Worm (Caenorhabditis elegans) whole organism, L3 larva: ENCODE results near the gene F45F2.9.
"Not testable (repeated sequence)": the region's sequence is repeated elsewhere in the genome, so short reads cannot be mapped to it uniquely, and the experiment has no call there.

ENCODE experiments used
- R02D3.7 ChIP-seq: fragments of 150-350 bp; optimal IDR thresholded peaks from 2 replicates; lab custom pipeline; 2014; ENCODE audit warnings: missing biosample characterization, missing genetic modification characterization
- ZK546.5 ChIP-seq: sonication (generic microtip); optimal IDR thresholded peaks from 2 replicates; lab custom pipeline; 2017; ENCODE audit warnings: missing biosample characterization, missing genetic modification characterization
- ama-1 ChIP-seq: fragments of 150-350 bp; optimal IDR thresholded peaks from 2 replicates; lab custom pipeline; 2018
- ceh-16 ChIP-seq: sonication (generic microtip); optimal IDR thresholded peaks from 2 replicates; lab custom pipeline; 2017; ENCODE audit warnings: missing biosample characterization, missing genetic modification characterization
- ceh-82 ChIP-seq: fragments of 150-350 bp; optimal IDR thresholded peaks from 2 replicates; lab custom pipeline; 2014; ENCODE audit warnings: missing biosample characterization, missing genetic modification characterization
- ceh-9 ChIP-seq: sonication (generic microtip); optimal IDR thresholded peaks from 2 replicates; lab custom pipeline; 2018; ENCODE audit warnings: missing biosample characterization, missing genetic modification characterization
- egl-5 ChIP-seq: fragments of 150-350 bp; optimal IDR thresholded peaks from 2 replicates; lab custom pipeline; 2017; ENCODE audit warnings: missing biosample characterization, missing genetic modification reagents, missing genetic modification characterization, inconsistent platforms
- elt-2 ChIP-seq: sonication (generic microtip); optimal IDR thresholded peaks from 2 replicates; lab custom pipeline; 2016; ENCODE audit warnings: missing genetic modification reagents, mild to moderate bottlenecking, missing genetic modification characterization, missing compliant biosample characterization
- elt-3 ChIP-seq, 3 experiments: fragments of 150-350 bp in 1 of 3; sonication (generic microtip) in 2 of 3; optimal IDR thresholded peaks; 2 replicates in 2 of 3; 4 replicates in 1 of 3; lab custom pipeline; 2014 to 2017; ENCODE audit warnings: missing biosample characterization in 3 of 3, missing genetic modification characterization in 3 of 3
- fkh-10 ChIP-seq: sonication (generic microtip); optimal IDR thresholded peaks from 2 replicates; lab custom pipeline; 2017; ENCODE audit warnings: missing biosample characterization, missing genetic modification reagents, missing genetic modification characterization
- hmg-11 ChIP-seq: sonication (generic microtip); optimal IDR thresholded peaks from 2 replicates; lab custom pipeline; 2016; ENCODE audit warnings: missing genetic modification characterization, missing compliant biosample characterization
- jun-1 ChIP-seq: fragments of 150-350 bp; optimal IDR thresholded peaks from 2 replicates; lab custom pipeline; 2014; ENCODE audit warnings: missing biosample characterization, missing genetic modification reagents, missing genetic modification characterization
- lin-15B ChIP-seq: fragments of 150-350 bp; optimal IDR thresholded peaks from 2 replicates; lab custom pipeline; 2014; ENCODE audit warnings: missing biosample characterization, missing genetic modification characterization
- lin-39 ChIP-seq: fragments of 150-350 bp; optimal IDR thresholded peaks from 2 replicates; lab custom pipeline; 2018; ENCODE audit warnings: missing biosample characterization, missing genetic modification reagents, missing genetic modification characterization
- lsy-12 ChIP-seq: sonication (generic microtip); optimal IDR thresholded peaks from 2 replicates; lab custom pipeline; 2016; ENCODE audit warnings: mild to moderate bottlenecking, missing genetic modification characterization, missing compliant biosample characterization
- nfya-1 ChIP-seq: sonication (generic microtip); optimal IDR thresholded peaks from 2 replicates; lab custom pipeline; 2017; ENCODE audit warnings: missing genetic modification characterization, mild to moderate bottlenecking, missing compliant biosample characterization, antibody characterized with exemption, moderate library complexity; ENCODE audit not compliant: insufficient read depth
- nhr-11 ChIP-seq: fragments of 150-350 bp; optimal IDR thresholded peaks from 2 replicates; lab custom pipeline; 2014; ENCODE audit warnings: missing biosample characterization, missing genetic modification characterization
- nhr-12 ChIP-seq: fragments of 150-350 bp; optimal IDR thresholded peaks from 2 replicates; lab custom pipeline; 2014; ENCODE audit warnings: missing biosample characterization, missing genetic modification characterization
- nhr-23 ChIP-seq: fragments of 150-350 bp; optimal IDR thresholded peaks from 2 replicates; lab custom pipeline; 2014; ENCODE audit warnings: missing biosample characterization, missing genetic modification reagents, missing genetic modification characterization
- nhr-237 ChIP-seq: fragments of 150-350 bp; optimal IDR thresholded peaks from 2 replicates; lab custom pipeline; 2014; ENCODE audit warnings: missing biosample characterization, missing genetic modification characterization
- nhr-25 ChIP-seq: sonication (generic microtip); optimal IDR thresholded peaks from 2 replicates; lab custom pipeline; 2017; ENCODE audit warnings: missing biosample characterization, missing genetic modification characterization
- nhr-28 ChIP-seq: fragments of 150-350 bp; optimal IDR thresholded peaks from 2 replicates; lab custom pipeline; 2014; ENCODE audit warnings: missing biosample characterization, missing genetic modification characterization
- nhr-43 ChIP-seq: sonication (generic microtip); optimal IDR thresholded peaks from 2 replicates; lab custom pipeline; 2016; ENCODE audit warnings: mild to moderate bottlenecking, missing genetic modification characterization, missing compliant biosample characterization; ENCODE audit not compliant: poor library complexity, severe bottlenecking
- pha-4 ChIP-seq: fragments of 150-350 bp; optimal IDR thresholded peaks from 2 replicates; lab custom pipeline; 2014; ENCODE audit warnings: missing biosample characterization, missing genetic modification reagents, missing genetic modification characterization
- pqm-1 ChIP-seq: fragments of 150-350 bp; optimal IDR thresholded peaks from 2 replicates; lab custom pipeline; 2017; ENCODE audit warnings: missing biosample characterization, missing genetic modification characterization, inconsistent platforms
- sea-2 ChIP-seq: fragments of 150-350 bp; sonication (generic microtip); optimal IDR thresholded peaks from 4 replicates; lab custom pipeline; 2014; ENCODE audit warnings: missing biosample characterization, missing genetic modification reagents, missing genetic modification characterization
- snpc-4 ChIP-seq: fragments of 150-350 bp; optimal IDR thresholded peaks from 2 replicates; lab custom pipeline; 2014; ENCODE audit warnings: missing biosample characterization, missing genetic modification characterization
- unc-62 ChIP-seq: fragments of 150-350 bp; sonication (generic microtip); optimal IDR thresholded peaks from 4 replicates; lab custom pipeline; 2014; ENCODE audit warnings: missing biosample characterization, missing genetic modification reagents, missing genetic modification characterization

Gene F45F2.9

ce11 chrV:8533067-8533466 lies 19.8 kb upstream of the F45F2.9 start, which contains the start of the genes his-8 and his-7:
his-8 (minus strand) TSS chrV:8533086.
his-7 (plus strand) TSS chrV:8533379.
- TF ChIP-seq lsy-12 (tag; lab: Kevin White, UChicago); unc-62; jun-1 (tag; lab: Kevin White, UChicago): not testable (repeated sequence)

ce11 chrV:8529219-8529618 lies 16.0 kb upstream of the F45F2.9 start, which contains the start of gene otpl-5:
otpl-5 (plus strand) TSS chrV:8529519.
- TF ChIP-seq pqm-1 (tag; lab: Kevin White, UChicago): no peak
- TF ChIP-seq lin-39 (tag; lab: Kevin White, UChicago): no peak
- TF ChIP-seq nhr-23 (tag; lab: Kevin White, UChicago): no peak
- TF ChIP-seq elt-3 (tag; optimal IDR thresholded peaks at IDR 0.05; lab: Kevin White, UChicago): no peak

ce11 chrV:8525774-8526173 lies 12.5 kb upstream of the F45F2.9 start, which contains the start of gene otpl-6:
otpl-6 (plus strand) TSS chrV:8526074.
- peak; percentile 22 for TF ChIP-seq pha-4
- TF ChIP-seq nhr-11 (tag; lab: Kevin White, UChicago): no peak

ce11 chrV:8520846-8521553 lies 7.7 kb upstream of the F45F2.9 start, which contains the start of the genes F45F2.11 and otpl-7:
F45F2.11 (minus strand) TSS chrV:8520896.
otpl-7 (plus strand) TSS chrV:8521503.
- TF ChIP-seq nhr-25 (tag; lab: Kevin White, UChicago) (no peak), pha-4 (peak; percentile 2), lsy-12 (tag; lab: Kevin White, UChicago) (no peak)

- peak; percentile 25 for TF ChIP-seq snpc-4 (tag; lab: Kevin White, UChicago)
- peak; percentile 26 for TF ChIP-seq elt-2
- no peak for TF ChIP-seq ceh-82
- TF ChIP-seq ZK546.5 (tag; lab: Kevin White, UChicago): no peak
- TF ChIP-seq pha-4: peak; percentile 45
- peak; percentile 10 for TF ChIP-seq lin-39 (tag; lab: Kevin White, UChicago)
- no peak for TF ChIP-seq pqm-1 (tag; lab: Kevin White, UChicago)
- peak; percentile 9 for TF ChIP-seq lin-15B (tag; lab: Kevin White, UChicago)
- no peak for TF ChIP-seq sea-2 (GFP tag; lab: Kevin White, UChicago)
- TF ChIP-seq R02D3.7 (tag; lab: Kevin White, UChicago): peak; percentile 76
Observed at ce11 chrV:8518822-8519392, 5.6 kb upstream of the F45F2.9 start, which contains the start of gene F45F2.10. F45F2.10 (minus strand) TSS chrV:8518872.

- TF ChIP-seq hmg-11 (peak; percentile 53), nhr-237 (tag; lab: Kevin White, UChicago) (no peak), nhr-12 (tag; lab: Kevin White, UChicago) (no peak), R02D3.7 (tag; lab: Kevin White, UChicago) (no peak), nfya-1 (tag; lab: Kevin White, UChicago) (peak; percentile 54), nhr-28 (no peak), nhr-43 (tag; lab: Kevin White, UChicago) (no peak), ceh-9 (tag; lab: Kevin White, UChicago) (no peak), egl-5 (tag; lab: Kevin White, UChicago) (no peak), sea-2 (GFP tag; lab: Kevin White, UChicago) (no peak), lin-39 (tag; lab: Kevin White, UChicago) (peak; percentile 39), ceh-16 (tag; lab: Kevin White, UChicago) (no peak), ama-1 (lab: Kevin White, UChicago) (no peak), jun-1 (tag; lab: Kevin White, UChicago) (no peak), fkh-10 (no peak), ZK546.5 (tag; lab: Kevin White, UChicago) (no peak)
Observed at ce11 chrV:8518283-8518682, 5.0 kb upstream of the F45F2.9 start.
